Fruit fly (Drosophila melanogaster): Measurements from ENCODE around the gene CG12078.

- TF ChIP-seq CG13204 (GFP tag; optimal IDR thresholded peaks at IDR 0.05) (peak; percentile 97), rn (GFP tag; IDR thresholded peaks at IDR 0.05) (peak; percentile 79), CG32121 (GFP tag; IDR thresholded peaks at IDR 0.05) (peak; percentile 73)
These were observed 3.3 kb downstream of the CG12078 start for dm6 chr3L:3240597-3241367.

Data from whole organism, pupa.